Fruit fly (Drosophila melanogaster) whole organism, embryonic: ENCODE measurements around the gene CG9733.

Experiments used
- Abd-B ChIP-seq: fragments of 200-800 bp; sonication (Bioruptor generic); optimal IDR thresholded peaks from 2 replicates; lab custom pipeline; 2018; ENCODE audit warnings: missing biosample characterization, mild to moderate bottlenecking, missing genetic modification characterization, moderate library complexity
- CG10267 ChIP-seq: fragments of 200-800 bp; sonication (Bioruptor generic); optimal IDR thresholded peaks from 2 replicates; lab custom pipeline; 2018; ENCODE audit warnings: missing biosample characterization, mild to moderate bottlenecking, missing genetic modification characterization, moderate library complexity
- CG10959 ChIP-seq: fragments of 200-800 bp; sonication (Bioruptor generic); IDR thresholded peaks from 2 replicates; pipeline ENCODE4 v1.3.6; 2022; ENCODE audit warnings: missing biosample characterization, missing genetic modification characterization
- CG10979 ChIP-seq: fragments of 200-800 bp; sonication (Bioruptor generic); optimal IDR thresholded peaks from 2 replicates; lab custom pipeline; 2018; ENCODE audit warnings: missing biosample characterization, mild to moderate bottlenecking, missing genetic modification characterization, moderate library complexity
- CG11456 ChIP-seq: fragments of 200-800 bp; sonication (Bioruptor generic); IDR thresholded peaks from 3 replicates; pipeline ENCODE4 v1.3.6; 2022; ENCODE audit warnings: missing biosample characterization, missing genetic modification characterization
- CG12391 ChIP-seq: fragments of 200-800 bp; sonication (Bioruptor generic); optimal IDR thresholded peaks from 3 replicates; lab custom pipeline; 2018; ENCODE audit warnings: missing biosample characterization, mild to moderate bottlenecking, missing genetic modification characterization, moderate library complexity
- CG12659 ChIP-seq: fragments of 200-800 bp; sonication (Bioruptor generic); optimal IDR thresholded peaks from 3 replicates; lab custom pipeline; 2017; ENCODE audit warnings: mild to moderate bottlenecking, missing biosample characterization, missing genetic modification reagents, missing genetic modification characterization
- CG14014 ChIP-seq: fragments of 200-800 bp; sonication (Bioruptor generic); IDR thresholded peaks from 2 replicates; pipeline ENCODE4 v1.3.6; 2022; ENCODE audit warnings: missing biosample characterization, missing genetic modification characterization
- CG15269 ChIP-seq: fragments of 200-800 bp; sonication (Bioruptor generic); optimal IDR thresholded peaks from 2 replicates; lab custom pipeline; 2018; ENCODE audit warnings: missing biosample characterization, mild to moderate bottlenecking, missing genetic modification characterization, moderate library complexity
- CG15601 ChIP-seq: fragments of 200-800 bp; sonication (Bioruptor generic); optimal IDR thresholded peaks from 3 replicates; lab custom pipeline; 2019; ENCODE audit warnings: missing biosample characterization, mild to moderate bottlenecking, missing genetic modification characterization, moderate library complexity
- CG17328 ChIP-seq: fragments of 200-800 bp; sonication (Bioruptor generic); IDR thresholded peaks from 2 replicates; pipeline ENCODE4 v1.3.6; 2022; ENCODE audit warnings: missing biosample characterization, missing genetic modification characterization
- CG18599 ChIP-seq: fragments of 200-800 bp; sonication (Bioruptor generic); optimal IDR thresholded peaks from 3 replicates; lab custom pipeline; 2017; ENCODE audit warnings: missing biosample characterization, missing genetic modification characterization, mild to moderate bottlenecking, moderate library complexity, missing genetic modification reagents
- CG30020 ChIP-seq: fragments of 200-800 bp; optimal IDR thresholded peaks from 2 replicates; lab custom pipeline; 2019; ENCODE audit warnings: missing biosample characterization, mild to moderate bottlenecking, missing genetic modification characterization, moderate library complexity
- CG3065 ChIP-seq: fragments of 200-800 bp; sonication (Bioruptor generic); optimal IDR thresholded peaks from 2 replicates; lab custom pipeline; 2016; ENCODE audit warnings: missing biosample characterization, missing genetic modification characterization
- CG31441 ChIP-seq: fragments of 200-800 bp; sonication (Bioruptor generic); IDR thresholded peaks from 2 replicates; pipeline ENCODE4 v1.3.6; 2022; ENCODE audit warnings: missing biosample characterization, missing genetic modification characterization
- CG6254 ChIP-seq: fragments of 200-800 bp; sonication (Bioruptor generic); optimal IDR thresholded peaks from 3 replicates; lab custom pipeline; 2017; ENCODE audit warnings: mild to moderate bottlenecking, missing biosample characterization, missing genetic modification reagents, missing genetic modification characterization
- CG7556 ChIP-seq: fragments of 200-800 bp; sonication (Bioruptor generic); optimal IDR thresholded peaks from 2 replicates; lab custom pipeline; 2017; ENCODE audit warnings: missing biosample characterization, mild to moderate bottlenecking, missing genetic modification characterization
- Doc3 ChIP-seq: fragments of 200-800 bp; sonication (Bioruptor generic); IDR thresholded peaks from 3 replicates; pipeline ENCODE4 v1.3.6; 2022; ENCODE audit warnings: missing biosample characterization, missing genetic modification characterization; ENCODE audit not compliant: partially characterized antibody
- Gug ChIP-seq: fragments of 200-800 bp; sonication (Bioruptor generic); IDR thresholded peaks from 4 replicates; pipeline ENCODE4 v1.3.6; 2022; ENCODE audit warnings: missing biosample characterization, missing genetic modification characterization
- Hr39 ChIP-seq: fragments of >200 bp; optimal IDR thresholded peaks from 2 replicates; lab custom pipeline; 2017
- Myb ChIP-seq: fragments of 200-800 bp; sonication (Bioruptor generic); optimal IDR thresholded peaks from 2 replicates; lab custom pipeline; 2016; ENCODE audit warnings: missing biosample characterization, missing genetic modification characterization
- Sox102F ChIP-seq: fragments of 200-800 bp; sonication (Bioruptor generic); optimal IDR thresholded peaks from 2 replicates; lab custom pipeline; 2018; ENCODE audit warnings: missing biosample characterization, mild to moderate bottlenecking, missing genetic modification characterization, moderate library complexity
- Sry-β ChIP-seq: fragments of 200-800 bp; sonication (Bioruptor generic); optimal IDR thresholded peaks from 2 replicates; lab custom pipeline; 2018; ENCODE audit warnings: missing biosample characterization, mild to moderate bottlenecking, missing genetic modification characterization, moderate library complexity
- Xbp1 ChIP-seq: fragments of 200-800 bp; sonication (Bioruptor generic); optimal IDR thresholded peaks from 3 replicates; lab custom pipeline; 2016; ENCODE audit warnings: missing biosample characterization, mild to moderate bottlenecking, missing genetic modification characterization
- ase ChIP-seq: fragments of 200-800 bp; sonication (Bioruptor generic); IDR thresholded peaks from 3 replicates; pipeline ENCODE4 v1.3.6; 2022; ENCODE audit warnings: missing biosample characterization, missing genetic modification characterization
- az2 ChIP-seq: fragments of 200-800 bp; sonication (Bioruptor generic); optimal IDR thresholded peaks from 3 replicates; lab custom pipeline; 2016; ENCODE audit warnings: missing biosample characterization, missing genetic modification characterization
- bigmax ChIP-seq: fragments of 200-800 bp; sonication (Bioruptor generic); optimal IDR thresholded peaks from 2 replicates; lab custom pipeline; 2018; ENCODE audit warnings: missing biosample characterization, mild to moderate bottlenecking, missing genetic modification characterization
- cas ChIP-seq: fragments of 200-800 bp; sonication (Bioruptor generic); IDR thresholded peaks from 2 replicates; pipeline ENCODE4 v1.3.6; 2022; ENCODE audit warnings: missing biosample characterization, missing genetic modification characterization
- ci ChIP-seq: fragments of 200-800 bp; sonication (Bioruptor generic); IDR thresholded peaks from 3 replicates; pipeline ENCODE4 v1.3.6; 2022; ENCODE audit warnings: missing biosample characterization, missing genetic modification characterization
- cwo ChIP-seq: fragments of 200-800 bp; sonication (Bioruptor generic); optimal IDR thresholded peaks from 3 replicates; lab custom pipeline; 2017; ENCODE audit warnings: missing biosample characterization, missing genetic modification characterization, mild to moderate bottlenecking, moderate library complexity, missing genetic modification reagents
- dmrt99B ChIP-seq: fragments of 200-800 bp; sonication (Bioruptor generic); optimal IDR thresholded peaks from 2 replicates; lab custom pipeline; 2018; ENCODE audit warnings: missing biosample characterization, mild to moderate bottlenecking, missing genetic modification characterization, moderate library complexity
- eyg ChIP-seq: fragments of 200-800 bp; sonication (Bioruptor generic); optimal IDR thresholded peaks from 3 replicates; lab custom pipeline; 2016; ENCODE audit warnings: missing biosample characterization, missing genetic modification characterization
- gce ChIP-seq: fragments of 200-800 bp; sonication (Bioruptor generic); IDR thresholded peaks from 3 replicates; pipeline ENCODE4 v1.3.6; 2022; ENCODE audit warnings: missing biosample characterization, missing genetic modification characterization
- gem ChIP-seq: fragments of 200-800 bp; sonication (Bioruptor generic); optimal IDR thresholded peaks from 2 replicates; lab custom pipeline; 2019; ENCODE audit warnings: missing biosample characterization, mild to moderate bottlenecking, missing genetic modification characterization, moderate library complexity
- hkb ChIP-seq, 2 experiments: fragments of 200-800 bp in 1 of 2; fragments of >200 bp in 1 of 2; sonication (Bioruptor generic) in 1 of 2; IDR thresholded peaks in 1 of 2; optimal IDR thresholded peaks in 1 of 2; 2 replicates each; pipeline versions ENCODE4 v1.3.6 to Lab custom; 2017 to 2022; ENCODE audit warnings: missing biosample characterization in 1 of 2, missing genetic modification characterization in 1 of 2
- jumu ChIP-seq: fragments of 200-800 bp; sonication (Bioruptor generic); optimal IDR thresholded peaks from 3 replicates; lab custom pipeline; 2016; ENCODE audit warnings: missing biosample characterization, missing genetic modification characterization
- klu ChIP-seq: fragments of 200-800 bp; sonication (Bioruptor generic); IDR thresholded peaks from 2 replicates; pipeline ENCODE4 v1.3.6; 2022; ENCODE audit warnings: missing biosample characterization, missing genetic modification characterization
- lov ChIP-seq, 2 experiments: fragments of 200-800 bp in 1 of 2; fragments of >200 bp in 1 of 2; sonication (Bioruptor generic) in 1 of 2; IDR thresholded peaks in 1 of 2; optimal IDR thresholded peaks in 1 of 2; 2 replicates in 1 of 2; 3 replicates in 1 of 2; pipeline versions ENCODE4 v1.3.6 to Lab custom; 2017 to 2022; ENCODE audit warnings: missing biosample characterization in 1 of 2, missing genetic modification characterization in 1 of 2
- pb ChIP-seq: fragments of 200-800 bp; sonication (Bioruptor generic); optimal IDR thresholded peaks from 3 replicates; lab custom pipeline; 2016; ENCODE audit warnings: missing biosample characterization, missing genetic modification characterization
- pfk ChIP-seq: fragments of 200-800 bp; sonication (Bioruptor generic); optimal IDR thresholded peaks from 2 replicates; lab custom pipeline; 2018; ENCODE audit warnings: missing biosample characterization, mild to moderate bottlenecking, missing genetic modification characterization, moderate library complexity
- row ChIP-seq: fragments of 200-800 bp; sonication (Bioruptor generic); IDR thresholded peaks from 3 replicates; pipeline ENCODE4 v1.3.6; 2022; ENCODE audit warnings: missing biosample characterization, missing genetic modification characterization
- sens-2 ChIP-seq: fragments of 200-800 bp; sonication (Bioruptor generic); IDR thresholded peaks from 2 replicates; pipeline ENCODE4 v1.3.6; 2022; ENCODE audit warnings: missing biosample characterization, missing genetic modification characterization
- sima ChIP-seq: fragments of 200-800 bp; sonication (Bioruptor generic); optimal IDR thresholded peaks from 2 replicates; lab custom pipeline; 2016; ENCODE audit warnings: missing biosample characterization, missing genetic modification characterization
- sob ChIP-seq: fragments of 200-800 bp; sonication (Bioruptor generic); IDR thresholded peaks from 2 replicates; pipeline ENCODE4 v1.3.6; 2022; ENCODE audit warnings: missing biosample characterization, missing genetic modification characterization
- ssp ChIP-seq: fragments of 200-800 bp; sonication (Bioruptor generic); IDR thresholded peaks from 2 replicates; pipeline ENCODE4 v1.3.6; 2022; ENCODE audit warnings: missing biosample characterization, missing genetic modification characterization
- stc ChIP-seq: fragments of 200-800 bp; sonication (Bioruptor generic); IDR thresholded peaks from 2 replicates; pipeline ENCODE4 v1.3.6; 2022; ENCODE audit warnings: missing biosample characterization, missing genetic modification characterization
- tgo ChIP-seq: fragments of 200-800 bp; sonication (Bioruptor generic); IDR thresholded peaks from 3 replicates; pipeline ENCODE4 v1.3.6; 2022; ENCODE audit warnings: missing biosample characterization, missing genetic modification characterization
- trem ChIP-seq: fragments of 200-800 bp; optimal IDR thresholded peaks from 3 replicates; lab custom pipeline; 2019; ENCODE audit warnings: missing biosample characterization, mild to moderate bottlenecking, missing genetic modification characterization, moderate library complexity
- wor ChIP-seq: fragments of 200-800 bp; sonication (Bioruptor generic); IDR thresholded peaks from 2 replicates; pipeline ENCODE4 v1.3.6; 2022; ENCODE audit warnings: missing biosample characterization, missing genetic modification characterization
- zen ChIP-seq: fragments of 200-800 bp; sonication (Bioruptor generic); optimal IDR thresholded peaks from 3 replicates; lab custom pipeline; 2018; ENCODE audit warnings: missing biosample characterization, mild to moderate bottlenecking, missing genetic modification characterization, moderate library complexity

CG9733 gene

dm6 chr3R:30222236-30222635, 24.3 kb downstream of the CG9733 start (continued):
- TF ChIP-seq CG14014, result peak; percentile 19; the same call in 1 of the 2 replicates
- TF ChIP-seq gce (GFP tag; lab: Robert Waterston, UW), result no peak
- no peak for TF ChIP-seq Myb (GFP tag; lab: Kevin White, UChicago)
- TF ChIP-seq CG7556, result peak; percentile 19
- TF ChIP-seq hkb (optimal IDR thresholded peaks at IDR 0.05; lab: Kevin White, UChicago), result no peak
- peak; percentile 59; the same call in 1 of the 2 replicates for TF ChIP-seq hkb (GFP tag; IDR thresholded peaks at IDR 0.05; lab: Robert Waterston, UW)
- no peak for TF ChIP-seq Hr39 (lab: Kevin White, UChicago)
- TF ChIP-seq ci (GFP tag; lab: Robert Waterston, UW), result peak; percentile 60; the same call in 1 of the 3 replicates
- TF ChIP-seq sima, result no peak
- no peak for TF ChIP-seq ase
- TF ChIP-seq stc, result peak; percentile 43; the same call in 1 of the 2 replicates
- TF ChIP-seq CG30020 (tag; lab: Kevin White, UChicago), result no peak
- 0 out of 3 replicates have a peak, but pooled peaks have one; percentile 16 for TF ChIP-seq tgo (GFP tag; lab: Robert Waterston, UW)
- TF ChIP-seq cwo (GFP tag; lab: Kevin White, UChicago), result no peak
- peak; percentile 35 for TF ChIP-seq Sox102F (GFP tag; lab: Kevin White, UChicago)
- TF ChIP-seq CG10267 (tag; lab: Kevin White, UChicago), result peak; percentile 9
- no peak for TF ChIP-seq cas
- peak; percentile 25 for TF ChIP-seq CG15269 (tag; lab: Kevin White, UChicago)
- peak; percentile 73 for TF ChIP-seq Sry-β (GFP tag; lab: Kevin White, UChicago)
- no peak for TF ChIP-seq sob
- TF ChIP-seq CG12391 (tag; lab: Kevin White, UChicago), result peak; percentile 61
- TF ChIP-seq row (GFP tag; lab: Robert Waterston, UW), result peak; percentile 65
- TF ChIP-seq az2 (GFP tag; lab: Kevin White, UChicago), result peak; percentile 16
- TF ChIP-seq sens-2 (GFP tag; lab: Robert Waterston, UW), result peak; percentile 65
- peak; percentile 57 for TF ChIP-seq CG10979 (tag; lab: Kevin White, UChicago)
- peak; percentile 33 for TF ChIP-seq Xbp1 (GFP tag; lab: Kevin White, UChicago)
- TF ChIP-seq Doc3 (GFP tag; lab: Robert Waterston, UW), result no peak
- TF ChIP-seq wor (GFP tag; lab: Robert Waterston, UW), result no peak
- peak; percentile 56 for TF ChIP-seq gem (tag; lab: Kevin White, UChicago)
- TF ChIP-seq zen (tag; lab: Kevin White, UChicago), result peak; percentile 47
- TF ChIP-seq pb (GFP tag; lab: Kevin White, UChicago), result no peak
- TF ChIP-seq bigmax (GFP tag; lab: Kevin White, UChicago), result no peak
- peak; percentile 9 for TF ChIP-seq CG18599 (GFP tag; lab: Kevin White, UChicago)
- peak; percentile 52; the same call in 1 of the 2 replicates for TF ChIP-seq CG17328 (GFP tag; lab: Robert Waterston, UW)
- TF ChIP-seq CG6254, result no peak
- TF ChIP-seq CG11456 (GFP tag; lab: Robert Waterston, UW), result 0 out of 3 replicates have a peak, but pooled peaks have one; percentile 46
- TF ChIP-seq CG10959 (GFP tag; lab: Robert Waterston, UW), result peak; percentile 23; the same call in 1 of the 2 replicates
- TF ChIP-seq jumu (GFP tag; lab: Kevin White, UChicago), result no peak
- TF ChIP-seq klu (GFP tag; lab: Robert Waterston, UW), result no peak
- no peak for TF ChIP-seq ssp (GFP tag; lab: Robert Waterston, UW)
- no peak for TF ChIP-seq CG3065 (GFP tag; lab: Kevin White, UChicago)
- no peak for TF ChIP-seq lov (optimal IDR thresholded peaks at IDR 0.05; lab: Kevin White, UChicago)
- TF ChIP-seq lov (GFP tag; IDR thresholded peaks at IDR 0.05; lab: Robert Waterston, UW), result 0 out of 3 replicates have a peak, but pooled peaks have one; percentile 31
- no peak for TF ChIP-seq pfk (GFP tag; lab: Kevin White, UChicago)
- TF ChIP-seq Gug (GFP tag; lab: Robert Waterston, UW), result no peak
- peak; percentile 13 for TF ChIP-seq dmrt99B (tag; lab: Kevin White, UChicago)
- no peak for TF ChIP-seq eyg (GFP tag; lab: Kevin White, UChicago)
- no peak for TF ChIP-seq Abd-B (GFP tag; lab: Kevin White, UChicago)
- peak; percentile 44 for TF ChIP-seq CG31441 (GFP tag; lab: Robert Waterston, UW)
- TF ChIP-seq CG15601 (tag; lab: Kevin White, UChicago), result no peak
- no peak for TF ChIP-seq CG12659 (GFP tag; lab: Kevin White, UChicago)
- TF ChIP-seq trem (tag; lab: Kevin White, UChicago), result peak; percentile 16
